Fruit fly (Drosophila melanogaster) whole organism, embryonic: ENCODE results near the gene Glut4EF.

Experiments used
- Atf-2 ChIP-seq: fragments of 200-800 bp; sonication (Bioruptor generic); optimal IDR thresholded peaks from 2 replicates; lab custom pipeline; 2016; ENCODE audit warnings: missing biosample characterization, missing genetic modification characterization
- CG10274 ChIP-seq: fragments of 200-800 bp; sonication (Bioruptor generic); optimal IDR thresholded peaks from 3 replicates; lab custom pipeline; 2017; ENCODE audit warnings: missing biosample characterization, mild to moderate bottlenecking, missing genetic modification characterization
- CG11247 ChIP-seq: fragments of 200-800 bp; sonication (Bioruptor generic); IDR thresholded peaks from 2 replicates; pipeline ENCODE4 v1.3.6; 2022; ENCODE audit warnings: missing biosample characterization, missing genetic modification characterization
- CG12391 ChIP-seq: fragments of 200-800 bp; sonication (Bioruptor generic); optimal IDR thresholded peaks from 3 replicates; lab custom pipeline; 2018; ENCODE audit warnings: missing biosample characterization, mild to moderate bottlenecking, missing genetic modification characterization, moderate library complexity
- CG12942 ChIP-seq: fragments of 200-800 bp; sonication (Bioruptor generic); optimal IDR thresholded peaks from 3 replicates; lab custom pipeline; 2016; ENCODE audit warnings: missing biosample characterization, missing genetic modification characterization
- CG14014 ChIP-seq: fragments of 200-800 bp; sonication (Bioruptor generic); IDR thresholded peaks from 2 replicates; pipeline ENCODE4 v1.3.6; 2022; ENCODE audit warnings: missing biosample characterization, missing genetic modification characterization
- CG15479 ChIP-seq: fragments of 200-800 bp; sonication (Bioruptor generic); optimal IDR thresholded peaks from 3 replicates; lab custom pipeline; 2019; ENCODE audit warnings: missing biosample characterization, mild to moderate bottlenecking, missing genetic modification characterization, moderate library complexity
- CG1603 ChIP-seq: fragments of 200-800 bp; sonication (Bioruptor generic); optimal IDR thresholded peaks from 2 replicates; lab custom pipeline; 2019; ENCODE audit warnings: missing biosample characterization, mild to moderate bottlenecking, missing genetic modification characterization, moderate library complexity
- CG17802 ChIP-seq: fragments of 200-800 bp; sonication (Bioruptor generic); optimal IDR thresholded peaks from 2 replicates; lab custom pipeline; 2018; ENCODE audit warnings: missing biosample characterization, mild to moderate bottlenecking, missing genetic modification characterization, moderate library complexity
- CG17912 ChIP-seq: fragments of 200-800 bp; sonication (Bioruptor generic); optimal IDR thresholded peaks from 2 replicates; lab custom pipeline; 2018; ENCODE audit warnings: missing biosample characterization, mild to moderate bottlenecking, missing genetic modification characterization
- CG18011 ChIP-seq: fragments of 200-800 bp; sonication (Bioruptor generic); optimal IDR thresholded peaks from 2 replicates; lab custom pipeline; 2017; ENCODE audit warnings: missing biosample characterization, missing genetic modification characterization, mild to moderate bottlenecking, moderate library complexity, missing genotype
- CG2678 ChIP-seq: fragments of 200-800 bp; sonication (Bioruptor generic); optimal IDR thresholded peaks from 3 replicates; lab custom pipeline; 2019; ENCODE audit warnings: missing biosample characterization, mild to moderate bottlenecking, missing genetic modification characterization, moderate library complexity
- CG2875 ChIP-seq: fragments of 200-800 bp; sonication (Bioruptor generic); optimal IDR thresholded peaks from 2 replicates; lab custom pipeline; 2017; ENCODE audit warnings: missing biosample characterization, mild to moderate bottlenecking, missing genetic modification characterization, missing genetic modification reagents
- CG33213 ChIP-seq: fragments of 200-800 bp; sonication (Bioruptor generic); optimal IDR thresholded peaks from 3 replicates; lab custom pipeline; 2016; ENCODE audit warnings: missing biosample characterization, missing genetic modification characterization
- CG34376 ChIP-seq: fragments of 200-800 bp; sonication (Bioruptor generic); optimal IDR thresholded peaks from 2 replicates; lab custom pipeline; 2018; ENCODE audit warnings: missing biosample characterization, mild to moderate bottlenecking, missing genetic modification characterization
- CG6254 ChIP-seq: fragments of 200-800 bp; sonication (Bioruptor generic); optimal IDR thresholded peaks from 3 replicates; lab custom pipeline; 2017; ENCODE audit warnings: mild to moderate bottlenecking, missing biosample characterization, missing genetic modification reagents, missing genetic modification characterization
- CG6683 ChIP-seq: fragments of 200-800 bp; sonication (Bioruptor generic); optimal IDR thresholded peaks from 2 replicates; lab custom pipeline; 2017; ENCODE audit warnings: missing biosample characterization, mild to moderate bottlenecking, missing genetic modification characterization, missing genetic modification reagents
- CG9609 ChIP-seq: fragments of 200-800 bp; sonication (Bioruptor generic); optimal IDR thresholded peaks from 3 replicates; lab custom pipeline; 2016; ENCODE audit warnings: missing biosample characterization, missing genetic modification characterization
- Dp ChIP-seq: fragments of 200-800 bp; sonication (Bioruptor generic); optimal IDR thresholded peaks from 2 replicates; lab custom pipeline; 2018; ENCODE audit warnings: missing biosample characterization, mild to moderate bottlenecking, missing genetic modification characterization, moderate library complexity
- Dref ChIP-seq: fragments of 200-800 bp; sonication (Bioruptor generic); IDR thresholded peaks from 2 replicates; pipeline ENCODE4 v1.3.6; 2022; ENCODE audit warnings: missing biosample characterization, missing genetic modification characterization
- E2f2 ChIP-seq: fragments of 200-800 bp; sonication (Bioruptor generic); IDR thresholded peaks from 2 replicates; pipeline ENCODE4 v1.3.6; 2022; ENCODE audit warnings: missing biosample characterization, missing genetic modification characterization
- Hr51 ChIP-seq, 2 experiments: fragments of 200-800 bp; sonication (Bioruptor generic); optimal IDR thresholded peaks; 2 replicates in 1 of 2; 3 replicates in 1 of 2; lab custom pipeline; 2016 to 2018; ENCODE audit warnings: missing biosample characterization in 2 of 2, missing genetic modification characterization in 2 of 2, mild to moderate bottlenecking in 1 of 2, moderate library complexity in 1 of 2
- Jarid2 ChIP-seq: fragments of 200-800 bp; sonication (Bioruptor generic); optimal IDR thresholded peaks from 3 replicates; lab custom pipeline; 2017; ENCODE audit warnings: mild to moderate bottlenecking, missing biosample characterization, missing genetic modification reagents, missing genetic modification characterization
- Mad ChIP-seq: fragments of 200-800 bp; sonication (Bioruptor generic); optimal IDR thresholded peaks from 2 replicates; lab custom pipeline; 2016; ENCODE audit warnings: missing biosample characterization, missing genetic modification characterization
- Nf-YC ChIP-seq: fragments of 200-800 bp; optimal IDR thresholded peaks from 3 replicates; lab custom pipeline; 2019; ENCODE audit warnings: missing biosample characterization, mild to moderate bottlenecking, missing genetic modification characterization, moderate library complexity
- Rfx ChIP-seq: fragments of 200-800 bp; sonication (Bioruptor generic); IDR thresholded peaks from 2 replicates; pipeline ENCODE4 v1.3.6; 2022; ENCODE audit warnings: missing biosample characterization, missing genetic modification characterization
- TFAM ChIP-seq: fragments of 200-800 bp; sonication (Bioruptor generic); optimal IDR thresholded peaks from 2 replicates; lab custom pipeline; 2017; ENCODE audit warnings: missing biosample characterization, missing genetic modification characterization, inconsistent platforms
- ash1 ChIP-seq: fragments of 200-800 bp; sonication (Bioruptor generic); optimal IDR thresholded peaks from 2 replicates; lab custom pipeline; 2018; ENCODE audit warnings: missing biosample characterization, mild to moderate bottlenecking, missing genetic modification characterization
- ato ChIP-seq: fragments of 200-800 bp; sonication (Bioruptor generic); IDR thresholded peaks from 2 replicates; pipeline ENCODE4 v1.3.6; 2022; ENCODE audit warnings: missing biosample characterization, missing genetic modification characterization; ENCODE audit not compliant: partially characterized antibody
- chm ChIP-seq: fragments of 200-800 bp; sonication (Bioruptor generic); IDR thresholded peaks from 2 replicates; pipeline ENCODE4 v1.3.6; 2022; ENCODE audit warnings: missing biosample characterization, missing genetic modification characterization
- crc ChIP-seq: fragments of 200-800 bp; sonication (Bioruptor generic); optimal IDR thresholded peaks from 2 replicates; lab custom pipeline; 2016; ENCODE audit warnings: missing biosample characterization, missing genetic modification characterization
- da ChIP-seq: fragments of 200-800 bp; sonication (Bioruptor generic); optimal IDR thresholded peaks from 2 replicates; lab custom pipeline; 2016; ENCODE audit warnings: missing biosample characterization, missing genetic modification characterization
- danr ChIP-seq: fragments of 200-800 bp; sonication (Bioruptor generic); IDR thresholded peaks from 2 replicates; pipeline ENCODE4 v1.3.6; 2022; ENCODE audit warnings: missing biosample characterization, missing genetic modification characterization
- emc ChIP-seq: fragments of 200-800 bp; sonication (Bioruptor generic); optimal IDR thresholded peaks from 2 replicates; lab custom pipeline; 2016; ENCODE audit warnings: missing biosample characterization, missing genetic modification characterization
- hth ChIP-seq: fragments of >200 bp; optimal IDR thresholded peaks from 2 replicates; lab custom pipeline; 2017; ENCODE audit warnings: inconsistent platforms
- kay ChIP-seq: fragments of 200-800 bp; sonication (Bioruptor generic); optimal IDR thresholded peaks from 2 replicates; lab custom pipeline; 2016; ENCODE audit warnings: missing biosample characterization, missing genetic modification characterization
- lilli ChIP-seq: fragments of 200-800 bp; sonication (Bioruptor generic); optimal IDR thresholded peaks from 3 replicates; lab custom pipeline; 2016; ENCODE audit warnings: missing biosample characterization, missing genetic modification characterization
- lov ChIP-seq, 2 experiments: fragments of 200-800 bp in 1 of 2; fragments of >200 bp in 1 of 2; sonication (Bioruptor generic) in 1 of 2; IDR thresholded peaks in 1 of 2; optimal IDR thresholded peaks in 1 of 2; 2 replicates in 1 of 2; 3 replicates in 1 of 2; pipeline versions ENCODE4 v1.3.6 to Lab custom; 2017 to 2022; ENCODE audit warnings: missing biosample characterization in 1 of 2, missing genetic modification characterization in 1 of 2
- mld ChIP-seq: fragments of 200-800 bp; sonication (Bioruptor generic); IDR thresholded peaks from 3 replicates; pipeline ENCODE4 v1.3.6; 2022; ENCODE audit warnings: missing biosample characterization, missing genetic modification characterization; ENCODE audit not compliant: partially characterized antibody
- nmo ChIP-seq: fragments of 200-800 bp; sonication (Bioruptor generic); optimal IDR thresholded peaks from 2 replicates; lab custom pipeline; 2018; ENCODE audit warnings: missing biosample characterization, mild to moderate bottlenecking, missing genetic modification characterization, moderate library complexity
- oc ChIP-seq: fragments of 200-800 bp; sonication (Bioruptor generic); optimal IDR thresholded peaks from 2 replicates; lab custom pipeline; 2018; ENCODE audit warnings: missing biosample characterization, mild to moderate bottlenecking, missing genetic modification characterization, moderate library complexity
- prd ChIP-seq, 3 experiments: fragments of >200 bp in 2 of 3; fragments of 200-800 bp in 1 of 3; sonication (Bioruptor generic) in 1 of 3; optimal IDR thresholded peaks in 2 of 3; IDR thresholded peaks in 1 of 3; 2 replicates in 2 of 3; 3 replicates in 1 of 3; pipeline versions ENCODE4 v1.3.6 to Lab custom; 2017 to 2022; ENCODE audit warnings: missing biosample characterization in 1 of 3, missing genetic modification characterization in 1 of 3
- sc ChIP-seq, 3 experiments: fragments of >200 bp in 2 of 3; fragments of 200-800 bp in 1 of 3; sonication (Bioruptor generic) in 1 of 3; optimal IDR thresholded peaks; 2 replicates in 2 of 3; 3 replicates in 1 of 3; lab custom pipeline; 2017; ENCODE audit warnings: mild to moderate bottlenecking in 1 of 3, missing biosample characterization in 1 of 3, missing genetic modification characterization in 1 of 3, missing genetic modification reagents in 1 of 3
- seq ChIP-seq: fragments of 200-800 bp; sonication (Bioruptor generic); IDR thresholded peaks from 2 replicates; pipeline ENCODE4 v1.3.6; 2022; ENCODE audit warnings: missing biosample characterization, missing genetic modification characterization
- tll ChIP-seq, 2 experiments: fragments of 200-800 bp in 1 of 2; fragments of >200 bp in 1 of 2; sonication (Bioruptor generic) in 1 of 2; optimal IDR thresholded peaks; 2 replicates each; lab custom pipeline; 2017 to 2019; ENCODE audit warnings: missing biosample characterization in 2 of 2, missing genetic modification characterization in 2 of 2, mild to moderate bottlenecking in 1 of 2, moderate library complexity in 1 of 2
- toy ChIP-seq: fragments of 200-800 bp; sonication (Bioruptor generic); IDR thresholded peaks from 2 replicates; pipeline ENCODE4 v1.3.6; 2022; ENCODE audit warnings: missing biosample characterization, missing genetic modification characterization
- wdn ChIP-seq: fragments of 200-800 bp; sonication (Bioruptor generic); IDR thresholded peaks from 2 replicates; pipeline ENCODE4 v1.3.6; 2022; ENCODE audit warnings: missing biosample characterization, missing genetic modification characterization
- zen2 ChIP-seq: fragments of 200-800 bp; sonication (Bioruptor generic); IDR thresholded peaks from 3 replicates; pipeline ENCODE4 v1.3.6; 2022; ENCODE audit warnings: missing biosample characterization, missing genetic modification characterization; ENCODE audit not compliant: partially characterized antibody
- zf30C ChIP-seq: fragments of 200-800 bp; sonication (Bioruptor generic); optimal IDR thresholded peaks from 3 replicates; lab custom pipeline; 2018; ENCODE audit warnings: missing biosample characterization, mild to moderate bottlenecking, missing genetic modification characterization

Glut4EF gene

DNA sequence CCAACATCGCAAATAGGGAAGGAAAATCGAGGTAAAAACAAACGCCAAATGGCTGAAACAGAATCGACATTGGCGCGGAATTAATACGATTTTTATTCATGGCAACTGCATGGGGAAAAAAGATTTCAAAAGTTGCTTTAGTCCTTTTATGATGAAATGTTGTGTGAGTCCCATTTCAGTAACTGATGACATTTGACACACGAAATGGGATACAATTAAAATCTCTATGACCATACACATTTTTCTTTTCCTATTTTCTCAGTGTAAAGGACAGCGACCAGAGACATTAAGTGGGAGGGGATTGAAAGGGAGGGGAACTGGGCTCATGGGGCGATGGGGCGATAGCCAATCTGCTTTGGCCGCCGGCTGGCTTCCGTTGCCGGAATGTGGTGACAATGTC is 64.0 kb downstream of the Glut4EF start (continued):
- TF ChIP-seq CG15479 (GFP tag; lab: Kevin White, UChicago) (no peak), toy (GFP tag; lab: Robert Waterston, UW) (no peak), mld (GFP tag; lab: Robert Waterston, UW) (no peak), hth (no peak), chm (GFP tag; lab: Robert Waterston, UW) (no peak; the same call in 1 of the 2 replicates), danr (GFP tag; lab: Robert Waterston, UW) (no peak), nmo (GFP tag; lab: Kevin White, UChicago) (no peak), zen2 (GFP tag; lab: Robert Waterston, UW) (no peak), Jarid2 (GFP tag; lab: Kevin White, UChicago) (no peak), oc (tag; lab: Kevin White, UChicago) (no peak), tll (GFP tag; optimal IDR thresholded peaks at IDR 0.05; lab: Kevin White, UChicago) (no peak), CG18011 (GFP tag; lab: Kevin White, UChicago) (no peak), lov (optimal IDR thresholded peaks at IDR 0.05; lab: Kevin White, UChicago) (no peak), lov (GFP tag; IDR thresholded peaks at IDR 0.05; lab: Robert Waterston, UW) (no peak), CG17912 (GFP tag; lab: Kevin White, UChicago) (no peak), CG33213 (GFP tag; lab: Kevin White, UChicago) (peak; percentile 1), CG11247 (GFP tag; lab: Robert Waterston, UW) (no peak), sc (optimal IDR thresholded peaks at IDR 0.05; lab: Kevin White, UChicago) (no peak), sc (GFP tag; optimal IDR thresholded peaks at IDR 0.05; lab: Kevin White, UChicago) (no peak), Dp (GFP tag; lab: Kevin White, UChicago) (no peak), CG2875 (no peak), CG12391 (tag; lab: Kevin White, UChicago) (peak; percentile 20), Atf-2 (no peak), CG6254 (GFP tag; lab: Kevin White, UChicago) (no peak), TFAM (no peak), CG12942 (GFP tag; lab: Kevin White, UChicago) (no peak), CG34376 (GFP tag; lab: Kevin White, UChicago) (no peak), CG2678 (tag; lab: Kevin White, UChicago) (peak; percentile 67), Nf-YC (tag; lab: Kevin White, UChicago) (no peak), lilli (GFP tag; lab: Kevin White, UChicago) (peak; percentile 48), Rfx (GFP tag; lab: Robert Waterston, UW) (peak; percentile 43; the same call in 1 of the 2 replicates), ash1 (no peak), kay (GFP tag; lab: Kevin White, UChicago) (no peak), wdn (GFP tag; lab: Robert Waterston, UW) (no peak), CG10274 (no peak), Hr51 (GFP tag; optimal IDR thresholded peaks at IDR 0.05; lab: Kevin White, UChicago) (peak in 1 of 2 experiments; percentile 46), ato (no peak), Dref (no peak), CG17802 (tag; lab: Kevin White, UChicago) (no peak), prd (optimal IDR thresholded peaks at IDR 0.05; lab: Kevin White, UChicago) (no peak), prd (GFP tag; IDR thresholded peaks at IDR 0.05; lab: Robert Waterston, UW) (0 out of 3 replicates have a peak, but pooled peaks have one; percentile 6), CG14014 (GFP tag; lab: Robert Waterston, UW) (peak; percentile 68), da (no peak), Mad (GFP tag; lab: Kevin White, UChicago) (no peak), E2f2 (no peak), CG6683 (GFP tag; lab: Kevin White, UChicago) (no peak), crc (no peak), CG9609 (GFP tag; lab: Kevin White, UChicago) (no peak), CG1603 (peak; percentile 9), seq (GFP tag; lab: Robert Waterston, UW) (no peak), zf30C (no peak), emc (GFP tag; lab: Kevin White, UChicago) (no peak)
